Fruit fly (Drosophila melanogaster) whole organism, prepupa: ENCODE measurements around the gene rno.

Experiments
- CG10669 ChIP-seq: fragments of 200-800 bp; sonication (Bioruptor generic); optimal IDR thresholded peaks from 3 replicates; lab custom pipeline; 2018; ENCODE audit warnings: missing biosample characterization, mild to moderate bottlenecking, missing genetic modification characterization, moderate library complexity
- CG11294 ChIP-seq: fragments of 200-800 bp; sonication (Bioruptor generic); IDR thresholded peaks from 2 replicates; pipeline ENCODE4 v1.3.6; 2022; ENCODE audit warnings: missing biosample characterization, missing genetic modification characterization
- CG11762 ChIP-seq: fragments of 200-800 bp; sonication (Bioruptor generic); optimal IDR thresholded peaks from 3 replicates; lab custom pipeline; 2016; ENCODE audit warnings: missing biosample characterization, missing genetic modification characterization; ENCODE audit not compliant: insufficient read depth
- CG11902 ChIP-seq: fragments of 200-800 bp; sonication (Bioruptor generic); optimal IDR thresholded peaks from 3 replicates; lab custom pipeline; 2016; ENCODE audit warnings: missing biosample characterization, missing genetic modification characterization
- CG15336 ChIP-seq: fragments of 200-800 bp; sonication (Bioruptor generic); IDR thresholded peaks from 2 replicates; pipeline ENCODE4 v1.3.6; 2022; ENCODE audit warnings: missing biosample characterization, missing genetic modification characterization
- CG1621 ChIP-seq: fragments of 200-800 bp; sonication (Bioruptor generic); optimal IDR thresholded peaks from 3 replicates; lab custom pipeline; 2018; ENCODE audit warnings: missing biosample characterization, mild to moderate bottlenecking, missing genetic modification characterization
- CG16779 ChIP-seq: fragments of 200-800 bp; sonication (Bioruptor generic); optimal IDR thresholded peaks from 3 replicates; lab custom pipeline; 2017; ENCODE audit warnings: missing biosample characterization, mild to moderate bottlenecking, missing genetic modification characterization
- CG3032 ChIP-seq: fragments of 200-800 bp; optimal IDR thresholded peaks from 2 replicates; lab custom pipeline; 2019; ENCODE audit warnings: missing biosample characterization, mild to moderate bottlenecking, missing genetic modification characterization, moderate library complexity
- CG31627 ChIP-seq: fragments of 200-800 bp; sonication (Bioruptor generic); optimal IDR thresholded peaks from 3 replicates; lab custom pipeline; 2016; ENCODE audit warnings: missing biosample characterization, missing genetic modification characterization
- CG32006 ChIP-seq: fragments of 200-800 bp; sonication (Bioruptor generic); optimal IDR thresholded peaks from 3 replicates; lab custom pipeline; 2017; ENCODE audit warnings: missing biosample characterization, mild to moderate bottlenecking, missing genetic modification characterization
- CG3919 ChIP-seq: fragments of 200-800 bp; sonication (Bioruptor generic); optimal IDR thresholded peaks from 3 replicates; lab custom pipeline; 2016; ENCODE audit warnings: missing biosample characterization, missing genetic modification characterization
- CG6163 ChIP-seq: fragments of 200-800 bp; sonication (Bioruptor generic); IDR thresholded peaks from 3 replicates; pipeline ENCODE4 v1.3.6; 2022; ENCODE audit warnings: missing biosample characterization, missing genetic modification characterization
- CG6276 ChIP-seq: fragments of 200-800 bp; sonication (Bioruptor generic); optimal IDR thresholded peaks from 2 replicates; lab custom pipeline; 2017; ENCODE audit warnings: missing biosample characterization, mild to moderate bottlenecking, missing genetic modification characterization
- CG6792 ChIP-seq: fragments of 200-800 bp; sonication (Bioruptor generic); optimal IDR thresholded peaks from 3 replicates; lab custom pipeline; 2016; ENCODE audit warnings: missing biosample characterization, missing genetic modification characterization
- CG6808 ChIP-seq: fragments of 200-800 bp; sonication (Bioruptor generic); optimal IDR thresholded peaks from 3 replicates; lab custom pipeline; 2017; ENCODE audit warnings: missing biosample characterization, missing genetic modification characterization, mild to moderate bottlenecking, moderate library complexity, missing genetic modification reagents
- CG6854 ChIP-seq: fragments of 200-800 bp; sonication (Bioruptor generic); optimal IDR thresholded peaks from 2 replicates; lab custom pipeline; 2017; ENCODE audit warnings: missing biosample characterization, mild to moderate bottlenecking, missing genetic modification characterization
- CG7368 ChIP-seq: fragments of 200-800 bp; sonication (Bioruptor generic); optimal IDR thresholded peaks from 3 replicates; lab custom pipeline; 2016; ENCODE audit warnings: missing biosample characterization, missing genetic modification characterization
- CG8119 ChIP-seq: fragments of 200-800 bp; sonication (Bioruptor generic); IDR thresholded peaks from 3 replicates; pipeline ENCODE4 v1.3.6; 2022; ENCODE audit warnings: missing biosample characterization, missing genetic modification characterization
- CG8632 ChIP-seq: fragments of 200-800 bp; sonication (Bioruptor generic); optimal IDR thresholded peaks from 3 replicates; lab custom pipeline; 2016; ENCODE audit warnings: missing biosample characterization, missing genetic modification characterization
- CG9139 ChIP-seq: fragments of 200-800 bp; sonication (Bioruptor generic); optimal IDR thresholded peaks from 3 replicates; lab custom pipeline; 2017; ENCODE audit warnings: missing biosample characterization, mild to moderate bottlenecking, missing genetic modification characterization
- Eip78C ChIP-seq: fragments of 200-800 bp; sonication (Bioruptor generic); peaks from one replicate; lab custom pipeline; 2016; ENCODE audit warnings: missing biosample characterization, missing genetic modification characterization
- Eip93F ChIP-seq: fragments of 200-800 bp; sonication (Bioruptor generic); optimal IDR thresholded peaks from 2 replicates; lab custom pipeline; 2016; ENCODE audit warnings: missing biosample characterization, mild to moderate bottlenecking, missing genetic modification characterization
- Ets96B ChIP-seq: fragments of 200-800 bp; optimal IDR thresholded peaks from 2 replicates; lab custom pipeline; 2019; ENCODE audit warnings: missing biosample characterization, mild to moderate bottlenecking, missing genetic modification characterization, moderate library complexity
- Gug ChIP-seq: fragments of 200-800 bp; sonication (Bioruptor generic); IDR thresholded peaks from 2 replicates; pipeline ENCODE4 v1.3.6; 2022; ENCODE audit warnings: missing biosample characterization, missing genetic modification characterization
- Hr38 ChIP-seq: sonication (Bioruptor generic); optimal IDR thresholded peaks from 2 replicates; lab custom pipeline; 2016; ENCODE audit warnings: missing biosample characterization, missing genetic modification characterization
- Hr39 ChIP-seq: fragments of 200-800 bp; sonication (Bioruptor generic); optimal IDR thresholded peaks from 2 replicates; lab custom pipeline; 2016; ENCODE audit warnings: missing biosample characterization, missing genetic modification characterization
- Hr4 ChIP-seq: fragments of 200-800 bp; sonication (Bioruptor generic); optimal IDR thresholded peaks from 3 replicates; lab custom pipeline; 2016; ENCODE audit warnings: missing biosample characterization, missing genetic modification characterization
- Met ChIP-seq: fragments of 200-800 bp; sonication (Bioruptor generic); optimal IDR thresholded peaks from 3 replicates; lab custom pipeline; 2016; ENCODE audit warnings: missing biosample characterization, missing genetic modification characterization
- OdsH ChIP-seq: fragments of 200-800 bp; sonication (Bioruptor generic); optimal IDR thresholded peaks from 3 replicates; lab custom pipeline; 2016; ENCODE audit warnings: missing biosample characterization, missing genetic modification characterization
- Smox ChIP-seq: fragments of 200-800 bp; sonication (Bioruptor generic); optimal IDR thresholded peaks from 3 replicates; lab custom pipeline; 2016; ENCODE audit warnings: missing biosample characterization, missing genetic modification characterization
- Sox102F ChIP-seq: fragments of 200-800 bp; sonication (Bioruptor generic); optimal IDR thresholded peaks from 2 replicates; lab custom pipeline; 2016; ENCODE audit warnings: missing biosample characterization, mild to moderate bottlenecking, missing genetic modification characterization
- Sox14 ChIP-seq: fragments of 200-800 bp; sonication (Bioruptor generic); optimal IDR thresholded peaks from 3 replicates; lab custom pipeline; 2016; ENCODE audit warnings: missing biosample characterization, missing genetic modification characterization
- Sox15 ChIP-seq: fragments of 200-800 bp; sonication (Bioruptor generic); optimal IDR thresholded peaks from 3 replicates; lab custom pipeline; 2016; ENCODE audit warnings: missing biosample characterization, missing genetic modification characterization
- achi ChIP-seq: fragments of 200-800 bp; sonication (Bioruptor generic); optimal IDR thresholded peaks from 3 replicates; lab custom pipeline; 2016; ENCODE audit warnings: missing biosample characterization, missing genetic modification characterization
- acj6 ChIP-seq: fragments of 200-800 bp; sonication (Bioruptor generic); optimal IDR thresholded peaks from 3 replicates; lab custom pipeline; 2016; ENCODE audit warnings: missing biosample characterization, missing genetic modification characterization
- cyc ChIP-seq: fragments of 200-800 bp; sonication (Bioruptor generic); optimal IDR thresholded peaks from 3 replicates; lab custom pipeline; 2016; ENCODE audit warnings: missing biosample characterization, missing genetic modification characterization
- dac ChIP-seq: fragments of 200-800 bp; sonication (Bioruptor generic); optimal IDR thresholded peaks from 2 replicates; lab custom pipeline; 2017; ENCODE audit warnings: missing biosample characterization, mild to moderate bottlenecking, missing genetic modification characterization
- dsx ChIP-seq: fragments of 200-800 bp; optimal IDR thresholded peaks from 3 replicates; lab custom pipeline; 2019; ENCODE audit warnings: missing biosample characterization, mild to moderate bottlenecking, missing genetic modification characterization, moderate library complexity; ENCODE audit not compliant: poor library complexity, severe bottlenecking
- eg ChIP-seq: fragments of 200-800 bp; sonication (Bioruptor generic); IDR thresholded peaks from 3 replicates; pipeline ENCODE4 v1.3.6; 2022; ENCODE audit warnings: missing biosample characterization, missing genetic modification characterization
- esn ChIP-seq: fragments of 200-800 bp; sonication (Bioruptor generic); optimal IDR thresholded peaks from 2 replicates; lab custom pipeline; 2016; ENCODE audit warnings: missing biosample characterization, mild to moderate bottlenecking, missing genetic modification characterization, moderate library complexity
- fd59A ChIP-seq: fragments of 200-800 bp; sonication (Bioruptor generic); optimal IDR thresholded peaks from 2 replicates; lab custom pipeline; 2017; ENCODE audit warnings: missing biosample characterization, mild to moderate bottlenecking, missing genetic modification characterization, missing genetic modification reagents
- fd85E ChIP-seq: fragments of 200-800 bp; sonication (Bioruptor generic); optimal IDR thresholded peaks from 3 replicates; lab custom pipeline; 2016; ENCODE audit warnings: missing biosample characterization, missing genetic modification characterization
- fkh ChIP-seq: fragments of 200-800 bp; sonication (Bioruptor generic); optimal IDR thresholded peaks from 3 replicates; lab custom pipeline; 2017; ENCODE audit warnings: missing biosample characterization, mild to moderate bottlenecking, missing genetic modification characterization, moderate library complexity
- lz ChIP-seq: fragments of 200-800 bp; sonication (Bioruptor generic); optimal IDR thresholded peaks from 3 replicates; lab custom pipeline; 2016; ENCODE audit warnings: missing biosample characterization, missing genetic modification characterization
- net ChIP-seq: fragments of 200-800 bp; sonication (Bioruptor generic); optimal IDR thresholded peaks from 3 replicates; lab custom pipeline; 2016; ENCODE audit warnings: missing biosample characterization, missing genetic modification characterization
- pdm3 ChIP-seq: fragments of 200-800 bp; sonication (Bioruptor generic); optimal IDR thresholded peaks from 3 replicates; lab custom pipeline; 2016; ENCODE audit warnings: missing biosample characterization, missing genetic modification characterization
- salr ChIP-seq, 2 experiments: fragments of 200-800 bp; sonication (Bioruptor generic); optimal IDR thresholded peaks; 3 replicates each; lab custom pipeline; 2016 to 2018; ENCODE audit warnings: missing biosample characterization in 2 of 2, missing genetic modification characterization in 2 of 2, mild to moderate bottlenecking in 1 of 2
- spab ChIP-seq: fragments of 200-800 bp; sonication (Bioruptor generic); optimal IDR thresholded peaks from 2 replicates; lab custom pipeline; 2017; ENCODE audit warnings: missing biosample characterization, mild to moderate bottlenecking, missing genetic modification characterization, missing genetic modification reagents
- ss ChIP-seq, 2 experiments: fragments of 200-800 bp; sonication (Bioruptor generic); optimal IDR thresholded peaks; 2 replicates in 1 of 2; 3 replicates in 1 of 2; lab custom pipeline; 2017 to 2018; ENCODE audit warnings: mild to moderate bottlenecking in 2 of 2, missing biosample characterization in 2 of 2, missing genetic modification characterization in 2 of 2, moderate library complexity in 1 of 2
- svp ChIP-seq: fragments of 200-800 bp; sonication (Bioruptor generic); peaks from one replicate; lab custom pipeline; 2016; ENCODE audit warnings: missing biosample characterization, missing genetic modification characterization
- topi ChIP-seq: fragments of 200-800 bp; sonication (Bioruptor generic); optimal IDR thresholded peaks from 3 replicates; lab custom pipeline; 2016; ENCODE audit warnings: missing biosample characterization, missing genetic modification characterization
- vri ChIP-seq: fragments of 200-800 bp; sonication (Bioruptor generic); optimal IDR thresholded peaks from 3 replicates; lab custom pipeline; 2016; ENCODE audit warnings: missing biosample characterization, mild to moderate bottlenecking, missing genetic modification characterization

rno gene

DNA sequence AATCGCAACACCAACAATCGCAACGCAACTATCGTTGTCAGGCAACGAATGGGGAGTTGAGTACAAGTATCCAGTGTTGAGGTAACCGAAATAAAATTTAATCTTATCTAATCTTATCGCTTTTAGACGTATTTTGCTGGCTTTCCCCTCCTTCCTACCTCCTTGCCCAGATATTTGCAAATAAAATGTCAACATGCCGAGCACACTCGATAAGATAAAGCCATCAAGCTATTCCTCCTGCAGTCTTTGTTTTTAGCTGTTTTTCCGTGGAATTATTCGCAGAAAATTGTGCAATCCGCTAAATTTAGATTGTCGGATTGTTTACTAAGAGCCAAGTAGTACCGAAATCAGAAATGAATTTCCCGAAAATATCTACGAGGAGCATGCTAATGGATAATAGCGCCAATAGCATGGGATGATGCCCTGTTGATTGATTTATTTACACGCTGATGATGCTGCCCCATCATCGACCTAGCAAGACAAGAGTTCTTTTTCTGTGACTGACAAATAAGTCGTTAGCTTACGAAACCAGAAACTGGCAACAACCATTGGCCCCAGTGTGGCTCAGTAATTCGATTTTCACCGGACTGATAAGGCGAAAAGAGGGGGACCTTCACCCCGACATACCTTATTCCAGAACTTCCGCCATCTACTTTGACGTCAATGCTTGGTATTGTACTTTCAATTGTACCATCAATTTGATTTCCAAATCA is 42.8 kb downstream of the rno start:
- no peak for TF ChIP-seq Ets96B (tag; lab: Kevin White, UChicago)
- no peak for TF ChIP-seq fd59A (GFP tag; lab: Kevin White, UChicago)
- no peak for TF ChIP-seq eg (GFP tag; lab: Robert Waterston, UW)
- no peak for TF ChIP-seq svp (GFP tag; lab: Kevin White, UChicago)
- TF ChIP-seq CG11762 (GFP tag; lab: Kevin White, UChicago) = no peak
- no peak for TF ChIP-seq Sox15
- no peak for TF ChIP-seq topi (GFP tag; lab: Kevin White, UChicago)
- no peak for TF ChIP-seq Smox (GFP tag; lab: Kevin White, UChicago)
- TF ChIP-seq vri (GFP tag; lab: Kevin White, UChicago) = peak; percentile 99
- no peak for TF ChIP-seq net (GFP tag; lab: Kevin White, UChicago)
- no peak for TF ChIP-seq fd85E (GFP tag; lab: Kevin White, UChicago)
- no peak for TF ChIP-seq dsx (GFP tag; lab: Kevin White, UChicago)
- peak; percentile 69 for TF ChIP-seq Eip93F
- TF ChIP-seq CG11902 (GFP tag; lab: Kevin White, UChicago) = no peak
- TF ChIP-seq CG15336 (GFP tag; lab: Robert Waterston, UW) = no peak
- TF ChIP-seq CG11294 (GFP tag; lab: Robert Waterston, UW) = no peak
- TF ChIP-seq esn (GFP tag; lab: Kevin White, UChicago) = peak; percentile 30
- TF ChIP-seq CG6163 (GFP tag; lab: Robert Waterston, UW) = peak; percentile 42; the same call in 1 of the 3 replicates
- TF ChIP-seq fkh (GFP tag; lab: Kevin White, UChicago) = peak; percentile 89
- no peak for TF ChIP-seq lz
- no peak for TF ChIP-seq Hr38
- TF ChIP-seq Hr4 (GFP tag; lab: Kevin White, UChicago) = no peak
- no peak for TF ChIP-seq CG7368 (GFP tag; lab: Kevin White, UChicago)
- no peak for TF ChIP-seq Hr39 (GFP tag; lab: Kevin White, UChicago)
- TF ChIP-seq CG9139 (GFP tag; lab: Kevin White, UChicago) = no peak
- no peak for TF ChIP-seq acj6
- no peak for TF ChIP-seq CG6276 (GFP tag; lab: Kevin White, UChicago)
- no peak for TF ChIP-seq salr (GFP tag; optimal IDR thresholded peaks at IDR 0.05; lab: Kevin White, UChicago)
- TF ChIP-seq CG6808 = peak; percentile 25
- peak; percentile 21 for TF ChIP-seq CG6854 (GFP tag; lab: Kevin White, UChicago)
- TF ChIP-seq spab (GFP tag; lab: Kevin White, UChicago) = no peak
- TF ChIP-seq CG3032 (tag; lab: Kevin White, UChicago) = no peak
- TF ChIP-seq CG31627 (GFP tag; lab: Kevin White, UChicago) = no peak
- no peak for TF ChIP-seq Sox102F (GFP tag; lab: Kevin White, UChicago)
- no peak for TF ChIP-seq cyc
- no peak for TF ChIP-seq pdm3 (GFP tag; lab: Kevin White, UChicago)
- no peak for TF ChIP-seq CG8119 (GFP tag; lab: Robert Waterston, UW)
- TF ChIP-seq CG1621 (tag; lab: Kevin White, UChicago) = no peak
- peak; percentile 4 for TF ChIP-seq CG10669 (GFP tag; lab: Kevin White, UChicago)
- no peak for TF ChIP-seq dac (GFP tag; lab: Kevin White, UChicago)
- peak; percentile 63 for TF ChIP-seq Eip78C
- TF ChIP-seq ss (GFP tag; optimal IDR thresholded peaks at IDR 0.05; lab: Kevin White, UChicago) = peak in 1 of 2 experiments; percentile 10
- TF ChIP-seq Met (GFP tag; lab: Kevin White, UChicago) = no peak
- TF ChIP-seq OdsH (GFP tag; lab: Kevin White, UChicago) = no peak
- TF ChIP-seq CG16779 (tag; lab: Kevin White, UChicago) = no peak
- TF ChIP-seq Gug (GFP tag; lab: Robert Waterston, UW) = no peak
- TF ChIP-seq Sox14 (GFP tag; lab: Kevin White, UChicago) = peak; percentile 53
- TF ChIP-seq CG6792 (GFP tag; lab: Kevin White, UChicago) = peak; percentile 15
- no peak for TF ChIP-seq achi (GFP tag; lab: Kevin White, UChicago)
- no peak for TF ChIP-seq CG8632 (GFP tag; lab: Kevin White, UChicago)
- no peak for TF ChIP-seq CG32006 (GFP tag; lab: Kevin White, UChicago)
- TF ChIP-seq CG3919 (GFP tag; lab: Kevin White, UChicago) = no peak
